Worm (Caenorhabditis elegans): ENCODE measurements around the gene F33H1.4.
A peak's percentile ranks its signal among the peaks of the same experiment; 100 is the strongest.

DNA sequence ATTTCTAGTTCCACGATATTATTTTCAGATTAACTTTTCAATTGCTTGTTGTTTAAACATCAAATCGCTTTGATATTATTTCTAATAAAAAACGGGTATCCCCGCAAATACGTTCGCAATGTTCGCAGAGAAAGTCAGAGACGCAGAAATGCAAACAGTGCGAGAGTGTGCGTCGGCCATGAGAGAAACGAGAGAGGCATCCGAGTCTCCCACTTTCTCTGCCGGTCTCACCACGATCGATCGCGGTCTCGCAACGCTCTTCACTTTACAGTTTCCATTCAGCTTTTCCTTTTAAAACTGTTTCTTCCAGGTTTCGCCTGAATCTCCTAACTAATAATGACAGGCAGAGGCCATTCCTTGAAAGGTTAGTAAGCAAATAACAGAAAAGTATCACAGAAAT lies at the start of gene F33H1.4:
- TF ChIP-seq Y55F3AM.14 (GFP tag; optimal IDR thresholded peaks at IDR 0.05) (no peak), nhr-11 (tag; optimal IDR thresholded peaks at IDR 0.05) (no peak), nhr-12 (tag; optimal IDR thresholded peaks at IDR 0.05) (no peak), snpc-4 (tag; optimal IDR thresholded peaks at IDR 0.05) (no peak), fos-1 (tag; optimal IDR thresholded peaks at IDR 0.05) (peak; percentile 38), mdl-1 (tag; optimal IDR thresholded peaks at IDR 0.05) (no peak), unc-62 (GFP tag; optimal IDR thresholded peaks at IDR 0.05) (no peak), nhr-237 (tag; optimal IDR thresholded peaks at IDR 0.05) (no peak), nhr-25 (tag; optimal IDR thresholded peaks at IDR 0.05) (no peak), ZK546.5 (tag; optimal IDR thresholded peaks at IDR 0.05) (no peak), ama-1 (optimal IDR thresholded peaks at IDR 0.05) (no peak), ztf-1 (GFP tag; conservative IDR thresholded peaks at IDR 0.05) (no peak), ztf-4 (tag; optimal IDR thresholded peaks at IDR 0.05) (no peak)
